Worm (Caenorhabditis elegans): Measurements from ENCODE around the gene nhr-253.

DNA sequence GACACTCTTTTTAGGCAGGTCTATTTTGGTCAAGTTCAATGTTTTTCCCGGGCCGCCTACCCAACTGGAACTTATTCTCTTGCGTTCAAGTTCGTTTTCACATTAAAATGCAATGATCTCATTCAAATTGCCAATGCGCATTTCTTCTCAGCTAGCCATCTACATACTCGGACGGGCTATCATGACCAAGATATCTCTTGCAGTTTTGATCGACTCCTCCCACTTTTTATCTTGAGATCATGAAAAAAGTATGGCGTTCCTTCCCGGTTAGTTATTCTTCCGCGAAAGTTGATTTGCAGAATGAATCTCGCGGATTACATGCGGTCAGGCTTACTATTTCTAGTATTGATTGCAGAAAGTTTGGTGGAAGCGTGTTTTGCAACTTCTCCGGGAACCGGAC is 37.5 kb downstream of the nhr-253 start, which contains the start of gene B0554.2:
- TF ChIP-seq elt-1 (tag; optimal IDR thresholded peaks at IDR 0.05) (no peak), peb-1 (tag; optimal IDR thresholded peaks at IDR 0.05) (no peak), skn-1 (tag; optimal IDR thresholded peaks at IDR 0.05) (no peak), F13H6.1 (tag; optimal IDR thresholded peaks at IDR 0.05) (no peak), nhr-10 (tag; optimal IDR thresholded peaks at IDR 0.05) (no peak), Y55F3AM.14 (GFP tag; optimal IDR thresholded peaks at IDR 0.05) (no peak), nhr-23 (tag; optimal IDR thresholded peaks at IDR 0.05) (no peak), ama-1 (optimal IDR thresholded peaks at IDR 0.05) (no peak)
